Fruit fly (Drosophila melanogaster) Kc167 (cell line): Measurements from ENCODE around the gene Mlc2.

Experiments
- Myc ChIP-seq: fragments of >200 bp; optimal IDR thresholded peaks from 2 replicates; lab custom pipeline; 2017; ENCODE audit warnings: missing external identifiers
- Sin3A ChIP-seq: fragments of >200 bp; optimal IDR thresholded peaks from 2 replicates; lab custom pipeline; 2018; ENCODE audit warnings: missing external identifiers
- h ChIP-seq: fragments of >200 bp; optimal IDR thresholded peaks from 3 replicates; lab custom pipeline; 2018; ENCODE audit warnings: missing external identifiers
- insv ChIP-seq: fragments of >200 bp; optimal IDR thresholded peaks from 3 replicates; lab custom pipeline; 2018; ENCODE audit warnings: missing external identifiers
- psq ChIP-seq: fragments of >200 bp; optimal IDR thresholded peaks from 2 replicates; lab custom pipeline; 2017; ENCODE audit warnings: missing external identifiers
- ttk ChIP-seq: sonication (Bioruptor generic); optimal IDR thresholded peaks from 2 replicates; lab custom pipeline; 2017; ENCODE audit warnings: missing external identifiers

Gene Mlc2

DNA sequence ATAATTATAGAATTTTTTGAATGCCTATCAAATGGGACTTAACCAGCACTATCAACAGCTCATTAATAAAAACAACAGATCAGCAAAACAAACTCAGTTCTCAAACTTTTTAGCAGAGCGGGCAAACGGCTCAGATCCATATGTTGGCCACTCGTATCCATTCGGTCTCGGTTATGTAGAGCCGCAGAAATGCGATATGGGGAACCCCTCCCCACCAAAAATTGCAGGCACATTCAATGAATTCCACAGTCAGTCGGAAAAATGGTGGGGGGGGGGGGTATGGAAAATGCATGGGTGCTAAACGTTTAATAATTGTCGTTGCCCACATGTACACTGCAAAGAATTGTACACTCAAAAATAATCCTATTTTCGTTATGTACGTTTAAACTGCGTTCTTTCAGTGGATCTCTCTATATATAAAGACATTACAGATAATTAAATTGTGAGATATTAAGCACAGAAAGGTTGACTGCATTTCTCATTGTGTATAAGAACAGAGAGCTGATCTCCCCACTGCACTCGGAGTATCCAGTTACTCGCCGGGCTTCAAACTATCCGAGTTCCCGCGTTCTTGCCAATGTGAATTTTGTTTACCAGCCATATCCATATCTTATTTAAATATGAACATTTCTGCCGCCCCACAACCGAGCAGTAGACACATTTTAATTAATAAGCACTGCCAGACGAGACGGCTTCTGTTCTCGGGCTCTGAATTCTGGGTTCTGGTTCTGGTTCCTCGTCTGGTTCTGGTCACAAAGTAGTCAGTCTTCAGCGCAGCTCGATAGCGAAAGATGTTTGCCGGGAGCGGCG, 22.8 kb downstream of the Mlc2 start, which contains the start of gene CG15529:
Gene CG15529 (plus strand): TSS at position 760 of the 810 bp plus-strand sequence.
- TF ChIP-seq h (lab: Kevin White, UChicago) (no peak), insv (lab: Kevin White, UChicago) (no peak)

- TF ChIP-seq ttk (lab: Kevin White, UChicago) (no peak), h (lab: Kevin White, UChicago) (no peak), insv (lab: Kevin White, UChicago) (no peak), Myc (lab: Kevin White, UChicago) (no peak), psq (lab: Kevin White, UChicago) (no peak), Sin3A (lab: Kevin White, UChicago) (no peak)
Observed at dm6 chr3R:30150602-30151001, 23.7 kb downstream of the Mlc2 start.

DNA sequence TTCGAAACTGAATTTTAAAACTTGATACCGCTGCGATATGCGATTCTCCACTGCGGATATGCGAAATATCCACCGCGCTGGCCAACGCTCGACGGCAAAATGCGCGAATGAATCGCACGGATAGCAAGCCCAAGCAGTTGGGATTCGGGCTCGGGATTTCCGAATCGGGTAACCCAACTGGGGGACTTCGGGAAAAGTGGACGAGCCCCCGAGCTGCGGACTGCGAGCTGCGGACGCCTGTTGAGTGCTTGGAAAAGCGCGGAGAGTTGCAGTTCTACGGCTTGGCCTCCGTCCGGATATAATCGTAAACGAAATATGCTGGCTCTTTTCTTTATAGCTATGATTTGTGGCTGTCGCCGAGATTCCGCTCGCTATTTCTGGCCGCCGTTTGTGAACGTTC, 24.8 kb downstream of the Mlc2 start, which contains the start of gene AdoR:
Gene AdoR (minus strand): TSS at position 101 of the 400 bp plus-strand sequence.
- TF ChIP-seq h (lab: Kevin White, UChicago) (no peak), insv (lab: Kevin White, UChicago) (no peak), Sin3A (lab: Kevin White, UChicago) (no peak), psq (lab: Kevin White, UChicago) (no peak), Myc (lab: Kevin White, UChicago) (no peak), ttk (lab: Kevin White, UChicago) (no peak)

DNA sequence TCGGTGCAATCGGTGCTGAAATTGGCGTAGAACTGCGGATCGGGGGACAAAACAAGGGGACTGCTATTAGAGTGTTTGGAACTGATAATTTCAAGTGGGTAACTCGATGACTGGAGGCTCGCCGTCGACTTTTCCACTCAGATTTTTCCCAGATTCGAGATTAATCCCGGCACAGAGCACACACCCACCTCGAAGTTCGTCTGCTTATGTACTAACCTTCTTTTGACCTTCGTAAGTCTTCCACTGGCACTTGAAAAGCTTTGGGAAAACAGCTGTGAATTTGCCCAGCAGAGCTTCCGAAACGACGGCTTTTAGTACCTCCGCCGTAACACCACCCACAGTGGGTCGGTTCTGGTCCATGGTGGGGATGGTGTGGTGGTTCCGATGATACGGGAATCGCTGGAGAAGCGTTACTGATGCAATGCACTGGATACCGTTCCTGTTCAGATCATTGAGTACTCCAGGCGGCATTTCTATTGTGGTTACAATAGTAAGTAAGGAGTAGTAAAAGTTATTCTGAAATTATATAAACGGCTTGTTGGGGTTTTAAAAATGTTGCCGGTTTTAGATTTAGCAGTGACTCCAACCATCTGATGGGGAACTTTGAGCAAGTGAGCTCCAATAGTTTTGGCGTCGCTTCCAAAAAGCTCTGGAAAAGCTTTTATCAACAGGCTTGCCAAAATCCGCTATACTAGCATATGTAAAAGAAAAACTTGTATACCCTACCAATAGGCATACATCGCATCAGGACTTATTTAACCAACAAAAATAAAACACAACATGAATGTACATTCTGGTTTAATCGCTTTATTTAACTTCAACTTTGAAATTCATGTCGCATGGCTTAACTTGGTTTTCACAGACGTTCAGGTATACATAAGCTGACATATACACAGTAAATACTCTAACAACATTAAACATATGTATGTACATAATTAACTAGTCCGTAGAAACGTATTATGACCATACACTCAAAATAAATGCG, 40.0 kb downstream of the Mlc2 start, which contains the start of gene Tpi:
Gene Tpi (minus strand): TSS at position 537 of the 985 bp plus-strand sequence.
- TF ChIP-seq psq (lab: Kevin White, UChicago) (no peak), ttk (lab: Kevin White, UChicago) (no peak), h (lab: Kevin White, UChicago) (no peak), Sin3A (lab: Kevin White, UChicago) (no peak), Myc (lab: Kevin White, UChicago) (no peak), insv (lab: Kevin White, UChicago) (no peak)

dm6 chr3R:30132295-30132694, 42.1 kb downstream of the Mlc2 start, which contains the start of gene CG31029:
TSS of gene CG31029 (minus strand) at chr3R:30132395.
- no peak for TF ChIP-seq psq (lab: Kevin White, UChicago)
- TF ChIP-seq ttk (lab: Kevin White, UChicago): no peak
- TF ChIP-seq Myc (lab: Kevin White, UChicago): no peak
- TF ChIP-seq Sin3A (lab: Kevin White, UChicago): no peak
- TF ChIP-seq insv (lab: Kevin White, UChicago): no peak
- no peak for TF ChIP-seq h (lab: Kevin White, UChicago)

DNA sequence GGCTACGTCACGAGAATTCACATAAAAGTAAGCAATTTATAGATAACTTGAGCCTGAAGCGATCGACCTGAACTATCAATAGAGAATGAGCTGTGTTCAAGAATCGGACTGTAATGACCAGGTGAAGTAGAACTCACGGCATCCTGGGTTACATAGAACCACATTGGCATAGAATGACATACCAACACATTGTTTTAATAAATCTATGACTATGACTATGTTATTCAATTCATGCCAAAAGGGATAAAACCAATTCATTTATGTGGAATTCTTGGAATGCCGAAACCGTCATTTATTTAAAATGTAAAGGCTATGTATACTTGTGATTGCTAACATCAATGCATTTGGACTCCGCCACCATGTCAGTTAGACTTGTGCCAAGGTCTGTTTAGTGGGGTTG, 45.3 kb downstream of the Mlc2 start, which contains the start of gene Ppi1:
Gene Ppi1 (minus strand): TSS at position 101 of the 400 bp plus-strand sequence.
- TF ChIP-seq ttk (lab: Kevin White, UChicago) (no peak), psq (lab: Kevin White, UChicago) (no peak), Myc (lab: Kevin White, UChicago) (no peak), Sin3A (lab: Kevin White, UChicago) (no peak)

DNA sequence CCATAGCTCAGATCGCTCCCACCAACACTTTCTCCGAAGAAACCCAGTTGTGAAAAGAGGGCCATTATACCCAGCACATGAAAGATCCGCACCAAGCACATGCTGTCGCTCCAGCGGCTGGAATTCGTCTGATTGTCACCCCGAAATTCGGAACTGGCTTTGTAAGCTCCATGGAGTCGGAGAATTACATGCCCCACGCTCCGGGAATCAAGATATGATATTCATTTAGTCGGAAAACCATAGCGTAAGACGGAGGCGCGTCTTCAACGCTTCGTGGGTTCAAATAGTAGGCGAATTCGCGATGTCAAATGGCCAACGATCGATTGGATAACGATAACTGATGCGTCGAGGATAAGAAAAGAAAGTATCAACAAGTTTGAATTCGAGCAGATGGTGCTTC, 49.7 kb downstream of the Mlc2 start, which contains the start of gene CG45073:
Gene CG45073 (minus strand): TSS at position 101 of the 400 bp plus-strand sequence.
- TF ChIP-seq psq (lab: Kevin White, UChicago) (no peak), ttk (lab: Kevin White, UChicago) (no peak), Myc (lab: Kevin White, UChicago) (no peak), insv (lab: Kevin White, UChicago) (no peak), Sin3A (lab: Kevin White, UChicago) (no peak), h (lab: Kevin White, UChicago) (no peak)

DNA sequence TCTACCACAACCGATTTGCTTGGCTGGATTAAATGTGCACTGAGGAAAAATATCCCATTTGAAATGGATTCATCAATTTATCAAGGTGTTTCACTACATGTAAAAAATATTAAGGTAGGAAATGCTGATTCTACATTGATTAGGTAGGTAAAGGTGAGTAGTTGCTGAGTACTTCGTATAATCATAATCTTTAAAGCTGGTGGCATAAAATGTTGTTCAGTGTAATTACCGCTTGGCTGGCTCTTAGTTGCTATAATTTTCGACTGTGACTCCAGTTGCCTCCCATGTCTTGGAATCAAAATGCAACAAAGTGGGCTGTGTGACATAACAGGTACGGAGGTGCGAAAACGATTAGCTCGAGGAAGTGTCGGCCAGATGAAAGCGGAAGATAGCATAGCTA, 51.2 kb downstream of the Mlc2 start, which contains the start of gene CG45072:
Gene CG45072 (minus strand): TSS at position 101 of the 400 bp plus-strand sequence.
- TF ChIP-seq ttk (lab: Kevin White, UChicago): no peak
- TF ChIP-seq insv (lab: Kevin White, UChicago): no peak
- no peak for TF ChIP-seq psq (lab: Kevin White, UChicago)
- TF ChIP-seq Myc (lab: Kevin White, UChicago): no peak
- TF ChIP-seq h (lab: Kevin White, UChicago): no peak

dm6 chr3R:30121731-30122130, 52.6 kb downstream of the Mlc2 start:
- TF ChIP-seq Myc (lab: Kevin White, UChicago) (no peak), ttk (lab: Kevin White, UChicago) (no peak), h (lab: Kevin White, UChicago) (no peak), Sin3A (lab: Kevin White, UChicago) (no peak), insv (lab: Kevin White, UChicago) (no peak), psq (lab: Kevin White, UChicago) (no peak)
